Worm (Caenorhabditis elegans): Measurements from ENCODE around the gene H12I13.6.

DNA sequence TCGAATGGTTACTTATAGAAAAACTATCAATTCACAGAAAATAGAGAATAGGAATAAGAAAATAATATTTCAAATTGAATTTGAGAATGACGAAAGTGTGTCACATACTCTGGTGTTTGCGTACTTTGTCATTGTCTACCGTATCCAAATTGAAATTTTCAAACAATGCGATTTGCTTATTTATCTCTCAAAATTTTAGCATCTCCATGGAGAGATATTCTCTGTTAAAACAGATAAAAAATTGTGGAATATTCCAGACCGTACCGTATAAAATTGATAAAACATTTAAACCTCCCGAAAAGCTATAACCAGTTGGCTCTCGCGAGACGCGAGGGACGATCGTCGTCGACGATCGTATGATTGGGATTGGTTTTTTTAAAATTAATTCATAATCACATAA lies 3.0 kb downstream of the H12I13.6 start, which contains the start of gene fbf-1:
- TF ChIP-seq mdl-1 (tag; optimal IDR thresholded peaks at IDR 0.05) (no peak), ceh-82 (tag; optimal IDR thresholded peaks at IDR 0.05) (no peak), aly-2 (tag; optimal IDR thresholded peaks at IDR 0.05) (no peak), sox-4 (tag; optimal IDR thresholded peaks at IDR 0.05) (no peak), mep-1 (tag; optimal IDR thresholded peaks at IDR 0.05) (no peak), xbp-1 (tag; optimal IDR thresholded peaks at IDR 0.05) (no peak), egl-13 (tag; optimal IDR thresholded peaks at IDR 0.05) (no peak), unc-62 (GFP tag; optimal IDR thresholded peaks at IDR 0.05) (no peak), elt-2 (tag; optimal IDR thresholded peaks at IDR 0.05) (no peak), lsy-2 (tag; optimal IDR thresholded peaks at IDR 0.05) (no peak), ama-1 (optimal IDR thresholded peaks at IDR 0.05) (no peak)
